Fruit fly (Drosophila melanogaster): Measurements from ENCODE around the gene CG7715.

The CG7715 gene

DNA sequence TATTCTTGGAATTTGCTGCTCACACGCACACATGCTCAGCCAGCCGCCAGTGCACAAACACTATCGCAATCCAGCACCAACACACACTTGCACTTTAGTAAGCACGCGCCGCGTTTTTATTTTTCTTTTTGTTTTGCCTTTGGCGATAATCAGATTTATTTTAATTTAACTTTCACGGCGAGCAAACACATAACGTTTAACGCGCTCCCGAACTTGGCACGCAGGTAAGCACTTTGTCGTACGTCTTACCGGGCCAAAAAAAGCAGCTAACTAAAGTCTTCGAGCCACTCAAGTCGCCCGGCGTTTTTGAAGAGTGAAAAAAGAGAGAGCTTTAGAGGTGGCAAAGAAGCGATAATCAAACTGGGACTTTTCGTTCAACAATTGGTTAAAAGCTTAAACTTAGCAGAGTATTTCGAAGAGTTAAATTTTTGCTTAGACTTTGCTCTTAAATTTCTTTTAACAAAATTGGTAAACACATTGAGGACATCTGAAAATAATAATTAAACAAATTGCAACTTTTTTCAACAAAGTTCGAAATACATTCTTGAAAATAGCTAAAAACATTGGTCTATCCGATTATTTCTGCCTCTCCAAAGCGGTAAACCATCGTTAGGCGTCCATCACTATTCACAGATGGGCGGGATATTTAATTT, 15.1 kb upstream of the CG7715 start, which contains the start of gene Mekk1:
Gene Mekk1, minus strand, starts transcription at position 325 of the 653 bp plus-strand sequence.
- TF ChIP-seq CG7045 (GFP tag; optimal IDR thresholded peaks at IDR 0.05) = peak; percentile 58
- TF ChIP-seq Crg-1 (GFP tag; optimal IDR thresholded peaks at IDR 0.05) = peak; percentile 71
- TF ChIP-seq CG7101 (tag; optimal IDR thresholded peaks at IDR 0.05) = peak; percentile 84
- peak; percentile 56 for TF ChIP-seq CG14711 (tag; optimal IDR thresholded peaks at IDR 0.05)
- TF ChIP-seq ovo (GFP tag; optimal IDR thresholded peaks at IDR 0.05) = no peak
- no peak for TF ChIP-seq CG33017 (tag; optimal IDR thresholded peaks at IDR 0.05)
- peak; percentile 72 for TF ChIP-seq bab1 (GFP tag; optimal IDR thresholded peaks at IDR 0.05)
- TF ChIP-seq CG5204 (GFP tag; optimal IDR thresholded peaks at IDR 0.05) = peak; percentile 74
- TF ChIP-seq Clk (GFP tag; optimal IDR thresholded peaks at IDR 0.05) = peak; percentile 51
- TF ChIP-seq cnc (optimal IDR thresholded peaks at IDR 0.05) = no peak
- TF ChIP-seq toe (GFP tag; optimal IDR thresholded peaks at IDR 0.05) = peak; percentile 88
- TF ChIP-seq Mnt (GFP tag; optimal IDR thresholded peaks at IDR 0.05) = peak; percentile 72
- peak; percentile 8 for TF ChIP-seq cic (GFP tag; optimal IDR thresholded peaks at IDR 0.05)
- peak; percentile 61 for TF ChIP-seq CG1620 (GFP tag; optimal IDR thresholded peaks at IDR 0.05)
- TF ChIP-seq CG12768 (GFP tag; optimal IDR thresholded peaks at IDR 0.05) = peak; percentile 66
- peak; percentile 50 for TF ChIP-seq CG11617 (GFP tag; optimal IDR thresholded peaks at IDR 0.05)
- peak; percentile 44 for TF ChIP-seq pad (GFP tag; optimal IDR thresholded peaks at IDR 0.05)
- no peak for TF ChIP-seq kay (GFP tag; ENCODE audit: borderline replicate concordance)
- TF ChIP-seq Hr96 (GFP tag; optimal IDR thresholded peaks at IDR 0.05) = peak; percentile 83

DNA sequence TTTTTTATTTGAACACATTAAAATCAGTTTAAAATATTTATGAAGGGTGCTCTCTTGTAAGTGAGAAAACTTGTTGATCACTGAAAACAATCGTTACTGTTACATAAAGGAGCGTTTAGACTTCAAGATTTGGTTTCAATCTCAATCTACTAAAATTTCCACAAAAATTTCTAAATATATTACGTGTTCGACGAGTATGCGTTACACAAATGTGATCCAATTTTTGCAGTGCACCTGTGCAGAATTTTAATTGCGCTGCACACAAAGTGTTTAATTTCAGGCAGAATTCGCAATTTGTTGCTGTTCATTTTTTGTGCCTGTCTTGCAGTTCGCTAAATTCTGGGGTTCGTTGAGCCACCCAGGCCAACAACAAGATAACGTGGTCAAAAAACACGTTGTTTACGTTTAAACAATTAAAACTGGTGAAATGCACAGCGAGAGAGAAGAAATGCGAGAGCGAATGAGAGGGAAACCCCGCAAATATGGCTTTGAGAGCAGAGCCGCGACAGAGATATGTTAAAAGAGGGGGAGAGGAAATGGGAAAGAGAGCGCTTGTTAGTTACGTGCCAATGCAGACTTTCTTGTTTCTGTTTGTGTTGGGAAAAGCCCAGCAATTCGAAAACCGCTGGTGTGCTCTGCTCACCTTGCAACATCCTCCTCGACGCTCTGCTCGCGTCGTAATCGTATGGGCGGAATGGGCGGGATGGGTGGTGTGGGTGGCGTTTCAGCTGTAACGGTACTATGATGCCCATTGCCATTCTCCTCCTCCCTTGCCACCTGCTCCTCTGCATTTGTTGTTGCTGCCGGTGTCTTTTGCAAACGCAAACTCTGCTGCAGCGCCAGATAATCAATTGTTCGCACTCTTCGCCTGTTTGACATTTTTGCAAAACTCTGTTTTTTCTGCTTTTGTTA, 14.3 kb upstream of the CG7715 start:
- TF ChIP-seq CG12768 (GFP tag; optimal IDR thresholded peaks at IDR 0.05) = peak; percentile 33
- TF ChIP-seq CG7101 (tag; optimal IDR thresholded peaks at IDR 0.05) = peak; percentile 41
- TF ChIP-seq pad (GFP tag; optimal IDR thresholded peaks at IDR 0.05) = peak; percentile 88
- TF ChIP-seq ovo (GFP tag; optimal IDR thresholded peaks at IDR 0.05) = peak; percentile 63
- TF ChIP-seq CG11617 (GFP tag; optimal IDR thresholded peaks at IDR 0.05) = peak; percentile 22
- TF ChIP-seq CG14711 (tag; optimal IDR thresholded peaks at IDR 0.05) = peak; percentile 61
- no peak for TF ChIP-seq cic (GFP tag; optimal IDR thresholded peaks at IDR 0.05)
- TF ChIP-seq CG33017 (tag; optimal IDR thresholded peaks at IDR 0.05) = no peak
- TF ChIP-seq Mnt (GFP tag; optimal IDR thresholded peaks at IDR 0.05) = peak; percentile 63
- peak; percentile 97 for TF ChIP-seq tj (GFP tag; optimal IDR thresholded peaks at IDR 0.05)
- no peak for TF ChIP-seq CG1620 (GFP tag; optimal IDR thresholded peaks at IDR 0.05)

DNA sequence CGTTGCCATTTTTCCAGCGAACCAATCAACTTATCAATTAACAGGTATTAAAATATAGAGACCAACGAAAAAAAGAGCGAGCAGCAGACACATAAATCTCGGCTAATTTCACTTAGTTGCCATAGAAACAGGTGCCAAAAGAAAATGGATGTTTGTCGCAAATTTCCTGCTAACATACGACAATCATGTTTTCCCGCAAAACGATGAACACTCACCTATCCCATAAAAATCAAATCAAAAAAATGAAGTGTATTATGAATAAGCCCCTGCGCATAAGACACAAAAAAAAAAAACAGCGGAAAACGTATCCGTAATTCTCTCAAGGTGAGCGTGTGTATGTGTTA, 13.5 kb upstream of the CG7715 start:
- TF ChIP-seq Crg-1 (GFP tag; optimal IDR thresholded peaks at IDR 0.05) (no peak), cic (GFP tag; optimal IDR thresholded peaks at IDR 0.05) (no peak), CG5204 (GFP tag; optimal IDR thresholded peaks at IDR 0.05) (no peak), CG12768 (GFP tag; optimal IDR thresholded peaks at IDR 0.05) (no peak), ovo (GFP tag; optimal IDR thresholded peaks at IDR 0.05) (no peak), CG33017 (tag; optimal IDR thresholded peaks at IDR 0.05) (no peak), Hr96 (GFP tag; optimal IDR thresholded peaks at IDR 0.05) (no peak)

DNA sequence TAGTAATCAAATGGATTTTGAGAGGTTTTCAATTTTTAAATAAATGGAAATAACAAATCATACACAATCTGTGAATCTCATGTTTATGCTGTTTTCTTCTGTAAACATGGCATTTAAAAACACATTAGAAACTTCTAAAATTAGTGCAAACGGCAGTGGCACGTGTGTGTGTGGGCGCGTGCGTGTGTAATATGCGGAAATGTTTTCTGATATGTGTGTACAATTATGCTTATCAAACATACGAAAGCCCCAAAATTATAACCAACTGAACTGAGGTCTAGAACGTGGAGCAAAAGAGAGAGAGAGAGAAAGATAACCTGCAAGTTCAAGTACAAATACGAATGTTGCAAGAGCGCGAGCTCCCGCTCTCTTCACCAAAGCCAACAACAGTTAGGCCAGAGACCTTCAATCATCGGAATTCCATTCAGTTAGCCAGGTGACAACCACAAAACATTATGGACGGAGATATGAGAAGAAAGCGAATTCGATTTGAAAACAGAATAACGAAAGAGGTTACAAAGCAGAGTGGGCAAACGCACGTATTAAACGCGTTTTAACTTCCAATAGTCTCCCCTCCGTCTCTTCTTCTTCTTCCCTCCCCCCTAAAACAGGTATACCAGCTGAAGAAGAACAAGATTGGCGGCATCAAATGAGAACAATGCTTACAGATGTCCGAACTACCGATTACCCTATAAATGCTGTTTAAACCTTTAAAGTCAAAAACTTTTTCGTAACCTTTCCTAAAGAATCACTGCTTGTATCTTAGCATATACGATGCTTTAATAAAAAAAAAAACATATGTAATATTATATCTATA, 13.0 kb upstream of the CG7715 start:
- TF ChIP-seq tj (GFP tag; optimal IDR thresholded peaks at IDR 0.05) (no peak), toe (GFP tag; optimal IDR thresholded peaks at IDR 0.05) (no peak), CG14711 (tag; optimal IDR thresholded peaks at IDR 0.05) (peak; percentile 86), CG7045 (GFP tag; optimal IDR thresholded peaks at IDR 0.05) (peak; percentile 45), CG5204 (GFP tag; optimal IDR thresholded peaks at IDR 0.05) (no peak), cic (GFP tag; optimal IDR thresholded peaks at IDR 0.05) (no peak), CG33017 (tag; optimal IDR thresholded peaks at IDR 0.05) (peak; percentile 36), kay (GFP tag; ENCODE audit: borderline replicate concordance) (no peak), CG12768 (GFP tag; optimal IDR thresholded peaks at IDR 0.05) (peak; percentile 68), Crg-1 (GFP tag; optimal IDR thresholded peaks at IDR 0.05) (no peak), bab1 (GFP tag; optimal IDR thresholded peaks at IDR 0.05) (peak; percentile 91), Hr96 (GFP tag; optimal IDR thresholded peaks at IDR 0.05) (no peak), Clk (GFP tag; optimal IDR thresholded peaks at IDR 0.05) (no peak), Mnt (GFP tag; optimal IDR thresholded peaks at IDR 0.05) (no peak), pad (GFP tag; optimal IDR thresholded peaks at IDR 0.05) (peak; percentile 71), cnc (optimal IDR thresholded peaks at IDR 0.05) (no peak), CG1620 (GFP tag; optimal IDR thresholded peaks at IDR 0.05) (no peak), ovo (GFP tag; optimal IDR thresholded peaks at IDR 0.05) (no peak), CG11617 (GFP tag; optimal IDR thresholded peaks at IDR 0.05) (peak; percentile 18), CG7101 (tag; optimal IDR thresholded peaks at IDR 0.05) (peak; percentile 84)

All from whole organism, adult.